Fruit fly (Drosophila melanogaster): ENCODE data around the gene yata.
A peak's percentile ranks its signal among the peaks of the same experiment; 100 is the strongest.

yata gene

DNA sequence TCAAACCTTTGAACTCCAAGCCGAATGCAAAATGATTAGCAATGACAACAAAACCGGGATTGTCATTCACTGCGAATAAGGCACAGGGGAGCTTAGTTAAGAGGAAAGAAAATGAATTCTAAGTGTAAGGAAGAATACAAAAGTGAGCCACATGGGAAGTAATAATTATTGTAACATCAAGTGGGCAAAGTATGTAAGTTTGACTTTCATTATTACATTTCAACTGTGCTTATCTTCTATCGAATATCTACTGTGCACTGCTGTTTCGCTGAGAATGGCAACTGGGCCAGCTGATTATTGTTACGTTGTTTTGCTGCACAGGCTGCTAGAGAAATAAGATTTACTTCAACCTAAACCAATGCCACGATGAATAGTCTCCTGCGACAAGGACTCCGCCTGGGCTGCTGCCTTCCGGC lies 12.3 kb upstream of the yata start, which contains the start of the genes CG7601 and CIA30 (continued):
- TF ChIP-seq CG12659 (GFP tag; optimal IDR thresholded peaks at IDR 0.05) (peak; percentile 98), CG16813 (GFP tag; IDR thresholded peaks at IDR 0.05; ENCODE audit: partially characterized antibody) (0 out of 3 replicates have a peak, but pooled peaks have one; percentile 32), CG31441 (GFP tag; IDR thresholded peaks at IDR 0.05) (no peak), trem (tag; optimal IDR thresholded peaks at IDR 0.05) (peak; percentile 95), lab (GFP tag; optimal IDR thresholded peaks at IDR 0.05) (peak; percentile 99), CG10274 (GFP tag; optimal IDR thresholded peaks at IDR 0.05) (peak; percentile 92), Ssrp (tag; optimal IDR thresholded peaks at IDR 0.05) (peak; percentile 96), CG12219 (GFP tag; optimal IDR thresholded peaks at IDR 0.05) (peak; percentile 94), fu2 (GFP tag; optimal IDR thresholded peaks at IDR 0.05) (peak; percentile 98), MESR4 (GFP tag; optimal IDR thresholded peaks at IDR 0.05) (peak; percentile 55), ttk (GFP tag; IDR thresholded peaks at IDR 0.05) (peak; percentile 100), wor (GFP tag; IDR thresholded peaks at IDR 0.05) (peak; percentile 99), crol (GFP tag; IDR thresholded peaks at IDR 0.05) (peak; percentile 94), Nf-YC (tag; optimal IDR thresholded peaks at IDR 0.05) (peak; percentile 90), CG15479 (GFP tag; optimal IDR thresholded peaks at IDR 0.05) (peak; percentile 28), Dip2 (GFP tag; IDR thresholded peaks at IDR 0.05) (peak; percentile 85), CG43689 (GFP tag; IDR thresholded peaks at IDR 0.05) (peak; percentile 100), h (optimal IDR thresholded peaks at IDR 0.05) (no peak), CG17359 (tag; optimal IDR thresholded peaks at IDR 0.05) (peak; percentile 98), Aef1 (GFP tag; IDR thresholded peaks at IDR 0.05) (peak; percentile 100), toy (GFP tag; IDR thresholded peaks at IDR 0.05) (peak; percentile 99), CG42726 (GFP tag; IDR thresholded peaks at IDR 0.05; ENCODE audit: partially characterized antibody) (0 out of 2 replicates have a peak, but pooled peaks have one; percentile 2), Hr3 (GFP tag; optimal IDR thresholded peaks at IDR 0.05) (peak; percentile 97), Taf1 (GFP tag; IDR thresholded peaks at IDR 0.05) (peak; percentile 100), ara (GFP tag; IDR thresholded peaks at IDR 0.05) (peak; percentile 100), CG8924 (tag; optimal IDR thresholded peaks at IDR 0.05) (peak; percentile 97), pfk (GFP tag; optimal IDR thresholded peaks at IDR 0.05) (peak; percentile 72), gfzf (GFP tag; optimal IDR thresholded peaks at IDR 0.05) (peak; percentile 40), gsb-n (tag; optimal IDR thresholded peaks at IDR 0.05) (peak; percentile 95), Mad (GFP tag; optimal IDR thresholded peaks at IDR 0.05) (peak; percentile 97), sd (tag; optimal IDR thresholded peaks at IDR 0.05) (no peak), CG34376 (GFP tag; optimal IDR thresholded peaks at IDR 0.05) (peak; percentile 98), gsb (GFP tag; IDR thresholded peaks at IDR 0.05) (peak; percentile 100), CG3838 (GFP tag; optimal IDR thresholded peaks at IDR 0.05) (peak; percentile 92), prd (optimal IDR thresholded peaks at IDR 0.05) (no peak), prd (GFP tag; IDR thresholded peaks at IDR 0.05) (peak; percentile 100), CG12104 (GFP tag; optimal IDR thresholded peaks at IDR 0.05) (peak; percentile 98), CG2116 (GFP tag; optimal IDR thresholded peaks at IDR 0.05) (peak; percentile 80), CG16779 (GFP tag; IDR thresholded peaks at IDR 0.05) (peak; percentile 100), twi (tag; optimal IDR thresholded peaks at IDR 0.05) (no peak), mam (GFP tag; optimal IDR thresholded peaks at IDR 0.05) (peak; percentile 100), CG10267 (tag; optimal IDR thresholded peaks at IDR 0.05) (peak; percentile 92), zen2 (GFP tag; IDR thresholded peaks at IDR 0.05; ENCODE audit: partially characterized antibody) (no peak), CG3995 (GFP tag; optimal IDR thresholded peaks at IDR 0.05) (peak; percentile 86), Ets65A (GFP tag) (peak; percentile 100), Mrtf (GFP tag; IDR thresholded peaks at IDR 0.05) (peak; percentile 100), CG8089 (GFP tag; optimal IDR thresholded peaks at IDR 0.05) (peak; percentile 95), Awh (GFP tag; IDR thresholded peaks at IDR 0.05) (peak; percentile 100), CG17186 (GFP tag; optimal IDR thresholded peaks at IDR 0.05) (peak; percentile 93), Myb (GFP tag; optimal IDR thresholded peaks at IDR 0.05) (peak; percentile 94), CHES-1-like (GFP tag; optimal IDR thresholded peaks at IDR 0.05) (peak; percentile 99), Antp (GFP tag; optimal IDR thresholded peaks at IDR 0.05) (peak; percentile 99)

Measured in whole organism, embryonic.